Fruit fly (Drosophila melanogaster): ENCODE measurements around the gene CG10602.

DNA sequence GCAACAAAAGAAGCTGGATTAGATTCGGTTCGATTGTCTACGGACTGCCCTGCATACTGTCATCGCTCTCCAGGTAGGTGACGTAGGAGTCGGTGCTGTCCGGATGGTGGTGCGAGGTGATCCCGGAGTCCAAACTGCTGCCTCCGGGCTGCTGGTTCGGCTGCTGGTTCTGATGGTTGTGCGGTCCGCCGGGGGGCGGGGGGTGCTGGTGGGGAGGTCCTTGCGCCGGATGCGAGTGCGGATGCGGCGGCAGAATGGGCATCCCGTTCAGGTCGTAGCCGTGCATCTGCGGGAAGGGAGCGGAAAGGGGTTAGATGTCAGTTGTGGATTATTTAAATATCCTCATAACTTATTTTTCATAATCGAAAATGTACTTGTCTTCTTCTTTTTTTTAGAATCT lies 1.9 kb upstream of the CG10602 start:
- no peak for TF ChIP-seq CG4496 (GFP tag; IDR thresholded peaks at IDR 0.05)
- TF ChIP-seq gl (tag; optimal IDR thresholded peaks at IDR 0.05), result no peak
- TF ChIP-seq fd96Ca (GFP tag; IDR thresholded peaks at IDR 0.05), result no peak
- no peak for TF ChIP-seq CG14655 (GFP tag; optimal IDR thresholded peaks at IDR 0.05)
- TF ChIP-seq Snoo (tag; optimal IDR thresholded peaks at IDR 0.05), result no peak
- TF ChIP-seq CG10348 (GFP tag; IDR thresholded peaks at IDR 0.05), result no peak
- no peak for TF ChIP-seq CG15710 (tag; optimal IDR thresholded peaks at IDR 0.05)
- TF ChIP-seq CG8159 (tag; optimal IDR thresholded peaks at IDR 0.05), result no peak
- no peak for TF ChIP-seq Pif1B (GFP tag; optimal IDR thresholded peaks at IDR 0.05)
- no peak for TF ChIP-seq rn (GFP tag; IDR thresholded peaks at IDR 0.05)
- TF ChIP-seq EcR (GFP tag; optimal IDR thresholded peaks at IDR 0.05), result no peak

Data from whole organism, pupa.